Worm (Caenorhabditis elegans) whole organism, L2 larva: ENCODE results near the gene C41G6.12.
"Not testable (repeated sequence)": the region's sequence is repeated elsewhere in the genome, so short reads cannot be mapped to it uniquely, and the experiment has no call there.

Source experiments
- F13H6.1 ChIP-seq: sonication (generic microtip); optimal IDR thresholded peaks from 2 replicates; lab custom pipeline; 2016; ENCODE audit warnings: missing genetic modification characterization, missing compliant biosample characterization
- R02D3.7 ChIP-seq: fragments of 150-350 bp; optimal IDR thresholded peaks from 2 replicates; lab custom pipeline; 2014; ENCODE audit warnings: missing biosample characterization, missing genetic modification characterization
- Y55F3AM.14 ChIP-seq: fragments of 200-800 bp; sonication (Bioruptor generic); optimal IDR thresholded peaks from 2 replicates; lab custom pipeline; 2018; ENCODE audit warnings: mild to moderate bottlenecking, missing genetic modification characterization, missing compliant biosample characterization
- ZK546.5 ChIP-seq: sonication (generic microtip); optimal IDR thresholded peaks from 2 replicates; lab custom pipeline; 2017; ENCODE audit warnings: missing biosample characterization, missing genetic modification characterization
- alr-1 ChIP-seq: fragments of 150-350 bp; optimal IDR thresholded peaks from 2 replicates; lab custom pipeline; 2014; ENCODE audit warnings: missing biosample characterization, missing genetic modification characterization
- aly-2 ChIP-seq: fragments of 150-350 bp; optimal IDR thresholded peaks from 2 replicates; lab custom pipeline; 2014; ENCODE audit warnings: missing biosample characterization, missing genetic modification characterization
- ama-1 ChIP-seq: fragments of 150-350 bp; optimal IDR thresholded peaks from 2 replicates; lab custom pipeline; 2018; ENCODE audit warnings: inconsistent platforms
- blmp-1 ChIP-seq: sonication (generic microtip); optimal IDR thresholded peaks from 2 replicates; lab custom pipeline; 2017; ENCODE audit warnings: missing genetic modification characterization, mild to moderate bottlenecking, missing compliant biosample characterization, antibody characterized with exemption, moderate library complexity; ENCODE audit not compliant: insufficient read depth
- ceh-16 ChIP-seq: fragments of 150-350 bp; optimal IDR thresholded peaks from 2 replicates; lab custom pipeline; 2014; ENCODE audit warnings: missing biosample characterization, missing genetic modification characterization
- dmd-4 ChIP-seq: sonication (generic microtip); optimal IDR thresholded peaks from 2 replicates; lab custom pipeline; 2017; ENCODE audit warnings: missing biosample characterization, missing genetic modification characterization
- egl-27 ChIP-seq: sonication (generic microtip); optimal IDR thresholded peaks from 3 replicates; lab custom pipeline; 2017; ENCODE audit warnings: missing biosample characterization, missing genetic modification reagents, missing genetic modification characterization
- elt-1 ChIP-seq: fragments of 150-350 bp; optimal IDR thresholded peaks from 2 replicates; lab custom pipeline; 2014; ENCODE audit warnings: missing biosample characterization, missing genetic modification characterization
- elt-3 ChIP-seq: sonication (generic microtip); optimal IDR thresholded peaks from 2 replicates; lab custom pipeline; 2017; ENCODE audit warnings: missing biosample characterization, missing genetic modification characterization
- fos-1 ChIP-seq: fragments of 150-350 bp; optimal IDR thresholded peaks from 2 replicates; lab custom pipeline; 2014; ENCODE audit warnings: missing biosample characterization, missing genetic modification characterization
- gmeb-1 ChIP-seq: fragments of 150-350 bp; optimal IDR thresholded peaks from 2 replicates; lab custom pipeline; 2014; ENCODE audit warnings: missing biosample characterization, missing genetic modification characterization
- lin-11 ChIP-seq: fragments of 150-350 bp; sonication (generic microtip); optimal IDR thresholded peaks from 2 replicates; lab custom pipeline; 2014; ENCODE audit warnings: missing biosample characterization, missing genetic modification characterization, inconsistent platforms, mixed read lengths
- lin-13 ChIP-seq: fragments of 150-350 bp; optimal IDR thresholded peaks from 2 replicates; lab custom pipeline; 2014; ENCODE audit warnings: missing biosample characterization, missing genetic modification reagents, missing genetic modification characterization
- lin-39 ChIP-seq: fragments of 150-350 bp; optimal IDR thresholded peaks from 2 replicates; lab custom pipeline; 2014; ENCODE audit warnings: missing biosample characterization, missing genetic modification reagents, missing genetic modification characterization
- mbf-1 ChIP-seq: sonication (generic microtip); optimal IDR thresholded peaks from 2 replicates; lab custom pipeline; 2017; ENCODE audit warnings: missing biosample characterization, missing genetic modification characterization
- mdl-1 ChIP-seq, 2 experiments: fragments of 150-350 bp in 1 of 2; sonication (generic microtip) in 1 of 2; optimal IDR thresholded peaks; 2 replicates each; lab custom pipeline; 2017; ENCODE audit warnings: missing biosample characterization in 2 of 2, missing genetic modification characterization in 2 of 2
- nhr-10 ChIP-seq: sonication (generic microtip); optimal IDR thresholded peaks from 2 replicates; lab custom pipeline; 2017; ENCODE audit warnings: missing biosample characterization, missing genetic modification characterization
- nhr-11 ChIP-seq: fragments of 150-350 bp; optimal IDR thresholded peaks from 2 replicates; lab custom pipeline; 2014; ENCODE audit warnings: missing biosample characterization, missing genetic modification characterization
- nhr-12 ChIP-seq: fragments of 150-350 bp; optimal IDR thresholded peaks from 2 replicates; lab custom pipeline; 2014; ENCODE audit warnings: missing biosample characterization, missing genetic modification characterization
- nhr-21 ChIP-seq: fragments of 150-350 bp; optimal IDR thresholded peaks from 2 replicates; lab custom pipeline; 2014; ENCODE audit warnings: missing biosample characterization, missing genetic modification characterization
- nhr-23 ChIP-seq: fragments of 150-350 bp; optimal IDR thresholded peaks from 2 replicates; lab custom pipeline; 2014; ENCODE audit warnings: missing biosample characterization, missing genetic modification reagents, missing genetic modification characterization
- nhr-237 ChIP-seq: fragments of 150-350 bp; optimal IDR thresholded peaks from 2 replicates; lab custom pipeline; 2014; ENCODE audit warnings: missing biosample characterization, missing genetic modification characterization
- nhr-77 ChIP-seq: fragments of 150-350 bp; optimal IDR thresholded peaks from 2 replicates; lab custom pipeline; 2014; ENCODE audit warnings: missing biosample characterization, missing genetic modification characterization
- sem-4 ChIP-seq: fragments of 150-350 bp; optimal IDR thresholded peaks from 2 replicates; lab custom pipeline; 2014; ENCODE audit warnings: missing biosample characterization, missing genetic modification reagents, missing genetic modification characterization
- skn-1 ChIP-seq: sonication (generic microtip); optimal IDR thresholded peaks from 2 replicates; lab custom pipeline; 2017; ENCODE audit warnings: missing biosample characterization, missing genetic modification characterization
- sma-3 ChIP-seq: sonication (generic microtip); optimal IDR thresholded peaks from 2 replicates; lab custom pipeline; 2016; ENCODE audit warnings: missing genetic modification reagents, missing genetic modification characterization, missing compliant biosample characterization
- snpc-4 ChIP-seq: fragments of 150-350 bp; optimal IDR thresholded peaks from 2 replicates; lab custom pipeline; 2014; ENCODE audit warnings: missing biosample characterization, missing genetic modification characterization
- unc-55 ChIP-seq: fragments of 150-350 bp; sonication (generic microtip); optimal IDR thresholded peaks from 3 replicates; lab custom pipeline; 2014; ENCODE audit warnings: missing biosample characterization, missing genetic modification reagents, missing genetic modification characterization
- unc-62 ChIP-seq: fragments of 150-350 bp; optimal IDR thresholded peaks from 2 replicates; lab custom pipeline; 2014; ENCODE audit warnings: missing biosample characterization, missing genetic modification reagents, missing genetic modification characterization
- ztf-11 ChIP-seq: sonication (generic microtip); optimal IDR thresholded peaks from 2 replicates; lab custom pipeline; 2017; ENCODE audit warnings: missing biosample characterization, missing genetic modification characterization

Gene C41G6.12

DNA sequence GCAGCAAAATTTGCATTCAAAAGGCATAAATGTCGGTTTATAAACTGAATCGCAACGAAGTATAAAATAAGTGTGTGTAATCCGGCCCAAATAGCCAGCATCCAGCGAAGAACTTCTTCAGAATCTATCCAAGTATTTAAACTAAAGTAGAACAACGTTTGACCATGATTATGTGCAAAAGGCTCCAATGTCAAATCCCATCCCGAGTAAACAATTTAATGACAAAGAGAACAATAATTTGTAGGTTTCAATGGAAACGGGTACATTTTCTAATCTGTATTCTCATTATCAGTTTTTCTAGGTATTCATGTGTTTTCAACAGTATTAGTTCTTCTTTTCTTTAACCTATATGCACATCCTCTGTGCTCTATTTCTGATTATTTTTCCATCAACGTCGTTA lies at the start of gene C41G6.12:
TSS of gene C41G6.12 (minus strand) at position 101 of the 400 bp plus-strand sequence.
- TF ChIP-seq sem-4 (tag; lab: Kevin White, UChicago); nhr-10; nhr-77 (tag; lab: Kevin White, UChicago): not testable (repeated sequence)
- TF ChIP-seq, all 48 proteins: peak for 0; not testable (repeated sequence) for 48

DNA sequence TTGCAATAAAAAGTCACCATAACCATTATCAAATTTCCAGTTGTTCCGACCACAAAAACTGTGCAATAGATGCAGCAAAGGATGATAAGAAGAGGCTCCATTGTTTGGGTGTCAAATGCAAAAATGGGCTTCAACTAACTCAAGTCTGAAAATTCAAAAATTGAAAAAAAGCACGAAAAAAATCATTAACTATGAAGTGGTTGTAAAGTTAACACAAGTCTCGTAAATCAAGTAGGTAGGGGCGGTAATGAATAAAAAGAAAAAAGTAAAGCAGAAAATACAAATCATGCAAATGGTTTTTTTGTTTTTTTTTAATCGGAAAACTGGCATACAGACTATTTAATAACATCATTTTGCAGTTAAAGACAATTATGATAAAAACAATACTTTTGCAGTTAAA lies 49.1 kb upstream of the C41G6.12 start, which contains the start of gene srsx-39:
TSS of gene srsx-39 (minus strand) at position 101 of the 400 bp plus-strand sequence.
- not testable (repeated sequence) for TF ChIP-seq ama-1; lin-39; nhr-12 (tag; lab: Kevin White, UChicago)

DNA sequence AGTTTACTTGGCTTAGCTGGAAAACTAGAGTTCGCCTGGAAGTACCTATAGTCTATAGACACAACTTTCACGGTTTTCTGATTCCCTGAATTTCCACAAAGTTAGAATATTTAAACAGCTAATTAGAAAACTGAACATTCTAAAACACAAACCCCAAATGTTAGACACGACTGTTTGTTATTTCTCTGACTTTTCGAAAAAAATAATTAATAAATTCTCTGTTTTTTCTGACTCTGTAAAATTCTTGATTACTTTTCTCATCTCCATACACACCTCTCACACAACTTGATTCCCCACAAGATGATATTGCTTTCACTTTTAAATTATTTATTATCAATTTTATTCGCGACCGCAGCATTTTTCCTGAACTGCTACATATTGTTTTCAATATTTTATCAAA lies 45.9 kb upstream of the C41G6.12 start, which contains the start of gene srbc-75:
TSS of gene srbc-75 (plus strand) at position 301 of the 400 bp plus-strand sequence.
- TF ChIP-seq F13H6.1 (tag; lab: Kevin White, UChicago), result no peak
- no peak for TF ChIP-seq nhr-12 (tag; lab: Kevin White, UChicago)
- no peak for TF ChIP-seq alr-1 (tag; lab: Kevin White, UChicago)
- no peak for TF ChIP-seq elt-1 (tag; lab: Kevin White, UChicago)
- no peak for TF ChIP-seq unc-55 (GFP tag; lab: Kevin White, UChicago)
- no peak for TF ChIP-seq ceh-16 (tag; lab: Kevin White, UChicago)
- no peak for TF ChIP-seq nhr-237
- TF ChIP-seq ZK546.5, result no peak
- no peak for TF ChIP-seq elt-3
- no peak for TF ChIP-seq sem-4 (tag; lab: Kevin White, UChicago)
- TF ChIP-seq egl-27, result no peak
- TF ChIP-seq sma-3 (GFP tag; lab: Kevin White, UChicago), result no peak
- no peak for TF ChIP-seq ztf-11 (tag; lab: Kevin White, UChicago)
- no peak for TF ChIP-seq blmp-1
- no peak for TF ChIP-seq mdl-1 (tag; optimal IDR thresholded peaks at IDR 0.05; lab: Kevin White, UChicago)

DNA sequence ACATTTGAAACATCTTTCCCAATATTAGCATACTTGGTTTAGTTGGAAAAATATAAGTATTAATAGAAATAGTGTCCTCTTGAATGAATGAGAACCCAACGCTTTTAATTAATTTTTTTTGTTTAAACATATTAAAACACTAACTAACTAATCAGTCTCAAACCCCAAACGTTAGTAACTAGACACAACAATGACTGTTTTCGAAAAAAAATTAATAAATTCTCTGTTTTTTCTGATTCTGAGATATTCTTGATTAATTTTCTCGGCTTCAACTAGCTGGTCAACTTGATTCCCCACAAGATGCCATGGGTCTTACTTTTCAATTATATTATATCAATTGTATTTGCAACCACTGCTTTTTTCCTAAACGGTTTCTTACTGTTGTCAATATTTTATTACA lies 44.5 kb upstream of the C41G6.12 start, which contains the start of gene srbc-76:
TSS of gene srbc-76 (plus strand) at position 301 of the 400 bp plus-strand sequence.
- TF ChIP-seq mbf-1 (tag; lab: Kevin White, UChicago) (no peak), unc-55 (GFP tag; lab: Kevin White, UChicago) (no peak), nhr-77 (tag; lab: Kevin White, UChicago) (no peak), snpc-4 (tag; lab: Kevin White, UChicago) (no peak), Y55F3AM.14 (GFP tag; lab: Kevin White, UChicago) (no peak), aly-2 (tag; lab: Kevin White, UChicago) (no peak), fos-1 (tag; lab: Kevin White, UChicago) (no peak), R02D3.7 (tag; lab: Kevin White, UChicago) (no peak), skn-1 (tag; lab: Kevin White, UChicago) (no peak), lin-13 (GFP tag; lab: Kevin White, UChicago) (no peak), nhr-21 (no peak), sem-4 (tag; lab: Kevin White, UChicago) (no peak), ceh-16 (tag; lab: Kevin White, UChicago) (no peak), egl-27 (no peak), nhr-11 (tag; lab: Kevin White, UChicago) (no peak), unc-62 (GFP tag; lab: Kevin White, UChicago) (no peak), lin-11 (tag; lab: Kevin White, UChicago) (no peak), gmeb-1 (tag; lab: Kevin White, UChicago) (no peak)

DNA sequence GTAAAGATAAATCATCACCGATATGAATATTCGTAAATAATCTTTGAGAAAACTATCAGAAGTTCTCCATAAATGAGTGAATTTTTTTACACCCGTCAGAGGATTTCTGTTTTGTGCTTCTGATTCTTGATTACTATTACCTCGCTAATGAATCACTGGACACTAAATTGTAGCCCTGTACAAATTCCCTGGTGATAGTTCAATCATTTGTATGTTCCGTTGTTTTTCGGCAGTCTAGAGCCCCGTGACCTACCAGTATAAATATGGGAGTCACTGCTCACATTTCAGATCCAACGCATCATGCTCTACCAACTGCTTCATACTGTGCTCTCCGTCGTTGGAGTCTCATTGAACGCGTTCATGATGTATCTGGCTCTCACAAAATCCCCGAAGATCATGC lies 42.7 kb upstream of the C41G6.12 start, which contains the start of gene srd-28:
TSS of gene srd-28 (plus strand) at position 301 of the 400 bp plus-strand sequence.
- not testable (repeated sequence) for TF ChIP-seq ceh-16 (tag; lab: Kevin White, UChicago); nhr-23 (tag; lab: Kevin White, UChicago); dmd-4
